Fruit fly (Drosophila melanogaster) whole organism, adult: Measurements from ENCODE around the gene pkaap.

ENCODE experiments used
- CG11617 ChIP-seq: fragments of 200-800 bp; sonication (Bioruptor generic); optimal IDR thresholded peaks from 2 replicates; lab custom pipeline; 2017; ENCODE audit warnings: mild to moderate bottlenecking, missing biosample characterization, missing genetic modification reagents, missing genetic modification characterization
- CG12768 ChIP-seq: fragments of 200-800 bp; sonication (Bioruptor generic); optimal IDR thresholded peaks from 2 replicates; lab custom pipeline; 2017; ENCODE audit warnings: missing biosample characterization, missing genetic modification characterization, mild to moderate bottlenecking, moderate library complexity, missing genetic modification reagents
- CG14711 ChIP-seq: fragments of 200-800 bp; sonication (Bioruptor generic); optimal IDR thresholded peaks from 2 replicates; lab custom pipeline; 2018; ENCODE audit warnings: missing biosample characterization, mild to moderate bottlenecking, missing genetic modification characterization, moderate library complexity
- CG1620 ChIP-seq: fragments of 200-800 bp; sonication (Bioruptor generic); optimal IDR thresholded peaks from 2 replicates; lab custom pipeline; 2016; ENCODE audit warnings: missing biosample characterization, missing genetic modification characterization
- CG33017 ChIP-seq: fragments of 200-800 bp; sonication (Bioruptor generic); optimal IDR thresholded peaks from 2 replicates; lab custom pipeline; 2018; ENCODE audit warnings: missing biosample characterization, mild to moderate bottlenecking, missing genetic modification characterization, moderate library complexity
- CG5204 ChIP-seq: fragments of 200-800 bp; sonication (Bioruptor generic); optimal IDR thresholded peaks from 2 replicates; lab custom pipeline; 2016; ENCODE audit warnings: missing biosample characterization, missing genetic modification characterization
- CG7045 ChIP-seq: fragments of 200-800 bp; sonication (Bioruptor generic); optimal IDR thresholded peaks from 2 replicates; lab custom pipeline; 2017; ENCODE audit warnings: missing biosample characterization, mild to moderate bottlenecking, missing genetic modification characterization
- CG7101 ChIP-seq: fragments of 200-800 bp; sonication (Bioruptor generic); optimal IDR thresholded peaks from 2 replicates; lab custom pipeline; 2018; ENCODE audit warnings: missing biosample characterization, mild to moderate bottlenecking, missing genetic modification characterization, moderate library complexity
- Clk ChIP-seq: fragments of 200-800 bp; sonication (Bioruptor generic); optimal IDR thresholded peaks from 2 replicates; lab custom pipeline; 2017; ENCODE audit warnings: missing biosample characterization, missing genetic modification characterization
- Crg-1 ChIP-seq: fragments of 200-800 bp; sonication (Bioruptor generic); optimal IDR thresholded peaks from 2 replicates; lab custom pipeline; 2016; ENCODE audit warnings: missing biosample characterization, missing genetic modification characterization
- Hr96 ChIP-seq: fragments of 200-800 bp; sonication (Bioruptor generic); optimal IDR thresholded peaks from 2 replicates; lab custom pipeline; 2016; ENCODE audit warnings: missing biosample characterization, missing genetic modification characterization
- Mnt ChIP-seq: fragments of 200-800 bp; sonication (Bioruptor generic); optimal IDR thresholded peaks from 2 replicates; lab custom pipeline; 2016; ENCODE audit warnings: missing biosample characterization, mild to moderate bottlenecking, missing genetic modification characterization
- bab1 ChIP-seq: fragments of 200-800 bp; sonication (Bioruptor generic); optimal IDR thresholded peaks from 3 replicates; lab custom pipeline; 2019; ENCODE audit warnings: missing biosample characterization, mild to moderate bottlenecking, missing genetic modification characterization, moderate library complexity
- cic ChIP-seq: fragments of 200-800 bp; sonication (Bioruptor generic); optimal IDR thresholded peaks from 2 replicates; lab custom pipeline; 2017; ENCODE audit warnings: missing biosample characterization, mild to moderate bottlenecking, missing genetic modification characterization, moderate library complexity
- cnc ChIP-seq, 2 experiments: fragments of >200 bp; optimal IDR thresholded peaks; 2 replicates each; lab custom pipeline; 2017
- kay ChIP-seq: fragments of 200-800 bp; sonication (Bioruptor generic); peaks from one replicate; lab custom pipeline; 2016; ENCODE audit warnings: missing biosample characterization, missing genetic modification characterization, borderline replicate concordance
- ovo ChIP-seq: fragments of 200-800 bp; sonication (Bioruptor generic); optimal IDR thresholded peaks from 2 replicates; lab custom pipeline; 2016; ENCODE audit warnings: missing biosample characterization, missing genetic modification characterization
- pad ChIP-seq: fragments of 200-800 bp; sonication (Bioruptor generic); optimal IDR thresholded peaks from 3 replicates; lab custom pipeline; 2017; ENCODE audit warnings: missing biosample characterization, missing genetic modification characterization, mild to moderate bottlenecking, moderate library complexity, missing genetic modification reagents
- tj ChIP-seq: fragments of 200-800 bp; sonication (Bioruptor generic); optimal IDR thresholded peaks from 3 replicates; lab custom pipeline; 2017; ENCODE audit warnings: missing biosample characterization, mild to moderate bottlenecking, missing genetic modification characterization, moderate library complexity
- toe ChIP-seq: fragments of 200-800 bp; sonication (Bioruptor generic); optimal IDR thresholded peaks from 2 replicates; lab custom pipeline; 2016; ENCODE audit warnings: missing biosample characterization, missing genetic modification characterization

Gene pkaap

dm6 chr2L:16276820-16277219 lies 11.3 kb upstream of the pkaap start:
- no peak for TF ChIP-seq cnc (optimal IDR thresholded peaks at IDR 0.05; lab: Kevin White, UChicago)
- TF ChIP-seq CG14711 (tag; lab: Kevin White, UChicago), result no peak
- no peak for TF ChIP-seq Mnt (GFP tag; lab: Kevin White, UChicago)
- TF ChIP-seq Hr96 (GFP tag; lab: Kevin White, UChicago), result no peak
- no peak for TF ChIP-seq ovo (GFP tag; lab: Kevin White, UChicago)
- no peak for TF ChIP-seq CG12768 (GFP tag; lab: Kevin White, UChicago)
- TF ChIP-seq CG33017, result no peak
- no peak for TF ChIP-seq Crg-1 (GFP tag; lab: Kevin White, UChicago)
- no peak for TF ChIP-seq Clk
- no peak for TF ChIP-seq CG5204 (GFP tag; lab: Kevin White, UChicago)
- peak; percentile 27 for TF ChIP-seq pad (GFP tag; lab: Kevin White, UChicago)
- peak; percentile 24 for TF ChIP-seq CG7101
- no peak for TF ChIP-seq tj
- TF ChIP-seq CG1620 (GFP tag; lab: Kevin White, UChicago), result no peak
- TF ChIP-seq bab1 (GFP tag; lab: Kevin White, UChicago), result no peak
- TF ChIP-seq CG7045, result no peak
- TF ChIP-seq kay (GFP tag; lab: Kevin White, UChicago), result no peak
- peak; percentile 74 for TF ChIP-seq cic
- no peak for TF ChIP-seq CG11617 (GFP tag; lab: Kevin White, UChicago)
- TF ChIP-seq toe (GFP tag; lab: Kevin White, UChicago), result no peak

DNA sequence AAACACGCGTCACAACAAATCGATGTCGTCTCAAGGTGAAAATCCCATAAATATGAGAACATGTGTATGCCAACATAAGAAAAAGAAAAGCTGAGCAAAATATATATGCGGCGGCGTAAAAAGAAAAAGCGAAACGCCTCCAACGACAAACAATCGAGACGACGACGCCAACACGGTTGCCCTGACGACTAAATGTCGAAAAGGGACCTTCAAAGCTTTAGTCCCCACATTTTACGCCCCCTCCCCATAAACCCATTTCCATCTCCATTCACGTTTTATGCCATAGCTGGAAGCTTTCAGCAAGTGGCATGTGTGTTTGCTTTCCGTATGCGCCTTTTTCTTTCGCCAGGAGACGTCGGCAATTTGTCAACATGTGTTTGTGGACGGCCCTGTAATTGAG lies 10.2 kb upstream of the pkaap start:
- TF ChIP-seq Clk (no peak), CG12768 (GFP tag; lab: Kevin White, UChicago) (no peak), CG7101 (no peak), CG1620 (GFP tag; lab: Kevin White, UChicago) (no peak), cic (no peak), Mnt (GFP tag; lab: Kevin White, UChicago) (no peak), ovo (GFP tag; lab: Kevin White, UChicago) (no peak), Crg-1 (GFP tag; lab: Kevin White, UChicago) (no peak), kay (GFP tag; lab: Kevin White, UChicago) (no peak), Hr96 (GFP tag; lab: Kevin White, UChicago) (no peak), toe (GFP tag; lab: Kevin White, UChicago) (no peak), pad (GFP tag; lab: Kevin White, UChicago) (no peak), bab1 (GFP tag; lab: Kevin White, UChicago) (no peak)

DNA sequence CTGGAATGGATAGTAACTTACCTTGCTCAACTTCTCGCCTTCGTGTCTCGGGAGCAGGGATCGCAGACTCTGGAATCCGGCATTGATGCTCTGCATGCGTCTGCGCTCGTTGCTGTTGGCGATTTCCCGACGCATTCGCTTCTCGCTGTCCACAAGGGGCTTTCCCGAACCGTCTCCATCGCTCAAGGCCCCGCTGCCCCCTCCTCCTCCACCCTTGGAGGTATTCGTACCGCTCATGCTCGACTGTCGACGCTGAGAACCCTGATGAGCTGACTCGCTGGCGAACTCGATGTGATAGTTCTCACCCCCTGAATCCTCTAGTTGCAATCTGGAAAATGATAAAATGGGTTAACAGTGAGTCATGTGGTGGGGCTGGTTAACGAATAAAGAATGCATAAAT lies 9.2 kb upstream of the pkaap start:
- TF ChIP-seq CG7045 (no peak), kay (GFP tag; lab: Kevin White, UChicago) (no peak), pad (GFP tag; lab: Kevin White, UChicago) (no peak), CG33017 (no peak), cic (no peak), tj (no peak), toe (GFP tag; lab: Kevin White, UChicago) (no peak), CG14711 (tag; lab: Kevin White, UChicago) (no peak), CG11617 (GFP tag; lab: Kevin White, UChicago) (no peak), Crg-1 (GFP tag; lab: Kevin White, UChicago) (no peak)

dm6 chr2L:16279774-16280252 lies 8.3 kb upstream of the pkaap start:
- TF ChIP-seq CG1620 (GFP tag; lab: Kevin White, UChicago), result peak; percentile 51
- TF ChIP-seq CG5204 (GFP tag; lab: Kevin White, UChicago), result peak; percentile 83
- TF ChIP-seq CG33017, result peak; percentile 81
- peak; percentile 71 for TF ChIP-seq CG7101
- peak; percentile 67 for TF ChIP-seq CG14711 (tag; lab: Kevin White, UChicago)
- TF ChIP-seq toe (GFP tag; lab: Kevin White, UChicago), result peak; percentile 69
- peak; percentile 57 for TF ChIP-seq CG11617 (GFP tag; lab: Kevin White, UChicago)
- peak; percentile 73 for TF ChIP-seq CG7045
- TF ChIP-seq Clk, result no peak
- peak; percentile 23 for TF ChIP-seq CG12768 (GFP tag; lab: Kevin White, UChicago)
- peak; percentile 72 for TF ChIP-seq tj
- peak; percentile 56 for TF ChIP-seq Mnt (GFP tag; lab: Kevin White, UChicago)
- no peak for TF ChIP-seq cnc (optimal IDR thresholded peaks at IDR 0.05; lab: Kevin White, UChicago)
- no peak for TF ChIP-seq Crg-1 (GFP tag; lab: Kevin White, UChicago)
- TF ChIP-seq kay (GFP tag; lab: Kevin White, UChicago), result no peak
- TF ChIP-seq ovo (GFP tag; lab: Kevin White, UChicago), result no peak
- peak; percentile 59 for TF ChIP-seq cic
- peak; percentile 59 for TF ChIP-seq pad (GFP tag; lab: Kevin White, UChicago)
- TF ChIP-seq bab1 (GFP tag; lab: Kevin White, UChicago), result peak; percentile 79
- peak; percentile 63 for TF ChIP-seq Hr96 (GFP tag; lab: Kevin White, UChicago)

DNA sequence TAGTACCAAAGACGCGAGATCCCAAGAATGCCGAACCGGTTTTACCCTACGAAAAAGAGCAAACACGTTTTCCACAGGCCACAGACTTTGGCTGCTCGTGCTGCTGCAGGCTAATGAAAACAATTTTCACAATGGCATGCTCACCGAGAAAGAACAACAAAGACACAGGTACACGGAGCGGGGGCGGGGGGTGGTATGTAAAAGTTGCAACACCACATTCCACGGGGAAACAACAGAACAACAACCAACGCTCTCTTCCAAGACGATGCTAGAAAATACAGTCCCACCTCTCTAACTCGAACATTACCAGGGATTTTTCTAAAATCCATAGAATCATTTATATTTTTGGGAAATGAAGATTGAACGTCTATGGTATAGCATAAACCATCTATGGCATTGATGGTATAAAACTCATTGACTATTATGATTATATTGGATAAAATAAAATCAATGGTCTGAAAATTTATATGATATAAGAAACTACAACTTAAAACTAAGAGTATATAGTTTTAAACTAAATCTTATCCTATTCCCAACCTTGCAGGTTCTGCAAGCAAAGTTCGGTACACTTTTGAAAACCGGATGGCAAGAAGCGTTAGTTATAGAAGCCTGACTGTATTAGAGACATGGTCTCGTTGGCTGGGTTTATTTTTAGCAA lies 6.5 kb upstream of the pkaap start:
- TF ChIP-seq CG33017, result no peak

- no peak for TF ChIP-seq Crg-1 (GFP tag; lab: Kevin White, UChicago)
- TF ChIP-seq tj, result no peak
- no peak for TF ChIP-seq CG7045
- TF ChIP-seq CG12768 (GFP tag; lab: Kevin White, UChicago), result no peak
- no peak for TF ChIP-seq ovo (GFP tag; lab: Kevin White, UChicago)
- no peak for TF ChIP-seq CG33017
- TF ChIP-seq CG5204 (GFP tag; lab: Kevin White, UChicago), result no peak
- TF ChIP-seq CG11617 (GFP tag; lab: Kevin White, UChicago), result no peak
- TF ChIP-seq CG14711 (tag; lab: Kevin White, UChicago), result no peak
- TF ChIP-seq cnc (optimal IDR thresholded peaks at IDR 0.05; lab: Kevin White, UChicago), result no peak
- TF ChIP-seq bab1 (GFP tag; lab: Kevin White, UChicago), result no peak
- TF ChIP-seq Clk, result no peak
- TF ChIP-seq toe (GFP tag; lab: Kevin White, UChicago), result no peak
- no peak for TF ChIP-seq cic
Observed at dm6 chr2L:16282077-16282471, 6.0 kb upstream of the pkaap start.
